Fruit fly (Drosophila melanogaster) whole organism, embryonic: ENCODE data around the gene Sry-alpha.

Experiments used
- Ada2b ChIP-seq: fragments of 200-800 bp; sonication (Bioruptor generic); IDR thresholded peaks from 2 replicates; pipeline ENCODE4 v1.3.6; 2022; ENCODE audit warnings: missing biosample characterization, missing genetic modification characterization
- BEAF-32 ChIP-seq: fragments of 200-800 bp; sonication (Bioruptor generic); optimal IDR thresholded peaks from 3 replicates; lab custom pipeline; 2017; ENCODE audit warnings: missing biosample characterization, missing genetic modification characterization, mild to moderate bottlenecking, moderate library complexity, missing genetic modification reagents
- Blimp-1 ChIP-seq: fragments of 200-800 bp; sonication (Bioruptor generic); optimal IDR thresholded peaks from 3 replicates; lab custom pipeline; 2018; ENCODE audit warnings: missing biosample characterization, missing genetic modification characterization, mild to moderate bottlenecking, moderate library complexity, missing genetic modification reagents
- CG12942 ChIP-seq: fragments of 200-800 bp; sonication (Bioruptor generic); optimal IDR thresholded peaks from 3 replicates; lab custom pipeline; 2016; ENCODE audit warnings: missing biosample characterization, missing genetic modification characterization
- CG14860 ChIP-seq: fragments of 200-800 bp; sonication (Bioruptor generic); IDR thresholded peaks from 3 replicates; pipeline ENCODE4 v1.3.6; 2022; ENCODE audit warnings: missing biosample characterization, missing genetic modification characterization; ENCODE audit not compliant: partially characterized antibody
- CG15269 ChIP-seq: fragments of 200-800 bp; sonication (Bioruptor generic); optimal IDR thresholded peaks from 2 replicates; lab custom pipeline; 2018; ENCODE audit warnings: missing biosample characterization, mild to moderate bottlenecking, missing genetic modification characterization, moderate library complexity
- CG15696 ChIP-seq: fragments of 200-800 bp; sonication (Bioruptor generic); optimal IDR thresholded peaks from 2 replicates; lab custom pipeline; 2019; ENCODE audit warnings: missing biosample characterization, mild to moderate bottlenecking, missing genetic modification characterization, moderate library complexity
- CG17802 ChIP-seq: fragments of 200-800 bp; sonication (Bioruptor generic); optimal IDR thresholded peaks from 2 replicates; lab custom pipeline; 2018; ENCODE audit warnings: missing biosample characterization, mild to moderate bottlenecking, missing genetic modification characterization, moderate library complexity
- CG31388 ChIP-seq: fragments of 200-800 bp; sonication (Bioruptor generic); optimal IDR thresholded peaks from 2 replicates; lab custom pipeline; 2016; ENCODE audit warnings: missing biosample characterization, missing genetic modification characterization
- CG32767 ChIP-seq: fragments of 200-800 bp; sonication (Bioruptor generic); IDR thresholded peaks from 2 replicates; pipeline ENCODE4 v1.3.6; 2022; ENCODE audit warnings: missing biosample characterization, missing genetic modification characterization
- CG4328 ChIP-seq: fragments of 200-800 bp; sonication (Bioruptor generic); optimal IDR thresholded peaks from 3 replicates; lab custom pipeline; 2017; ENCODE audit warnings: missing biosample characterization, missing genetic modification reagents, missing genetic modification characterization
- CG4617 ChIP-seq: fragments of 200-800 bp; sonication (Bioruptor generic); optimal IDR thresholded peaks from 3 replicates; lab custom pipeline; 2016; ENCODE audit warnings: missing biosample characterization, missing genetic modification characterization, borderline replicate concordance
- CG6272 ChIP-seq: fragments of 200-800 bp; sonication (Bioruptor generic); IDR thresholded peaks from 2 replicates; pipeline ENCODE4 v1.3.6; 2022; ENCODE audit warnings: missing biosample characterization, missing genetic modification characterization
- CG6765 ChIP-seq: fragments of 200-800 bp; sonication (Bioruptor generic); optimal IDR thresholded peaks from 3 replicates; lab custom pipeline; 2017; ENCODE audit warnings: missing biosample characterization, mild to moderate bottlenecking, missing genetic modification characterization
- CG7786 ChIP-seq: fragments of 200-800 bp; sonication (Bioruptor generic); optimal IDR thresholded peaks from 2 replicates; lab custom pipeline; 2016; ENCODE audit warnings: missing biosample characterization, missing genetic modification characterization
- CG8388 ChIP-seq: fragments of 200-800 bp; sonication (Bioruptor generic); optimal IDR thresholded peaks from 2 replicates; lab custom pipeline; 2019; ENCODE audit warnings: missing biosample characterization, mild to moderate bottlenecking, missing genetic modification characterization, moderate library complexity
- CG8478 ChIP-seq: fragments of >200 bp; optimal IDR thresholded peaks from 2 replicates; lab custom pipeline; 2018
- CG9437 ChIP-seq: fragments of 200-800 bp; sonication (Bioruptor generic); optimal IDR thresholded peaks from 2 replicates; lab custom pipeline; 2018; ENCODE audit warnings: missing biosample characterization, mild to moderate bottlenecking, missing genetic modification characterization
- Chrac-16 ChIP-seq: fragments of 200-800 bp; sonication (Bioruptor generic); optimal IDR thresholded peaks from 3 replicates; lab custom pipeline; 2016; ENCODE audit warnings: missing biosample characterization, missing genetic modification characterization
- Dbx ChIP-seq: fragments of 200-800 bp; sonication (Bioruptor generic); IDR thresholded peaks from 3 replicates; pipeline ENCODE4 v1.3.6; 2022; ENCODE audit warnings: missing biosample characterization, missing genetic modification characterization
- Dref ChIP-seq: fragments of 200-800 bp; sonication (Bioruptor generic); IDR thresholded peaks from 2 replicates; pipeline ENCODE4 v1.3.6; 2022; ENCODE audit warnings: missing biosample characterization, missing genetic modification characterization
- Eip74EF ChIP-seq, 2 experiments: fragments of 200-800 bp in 1 of 2; fragments of >200 bp in 1 of 2; sonication (Bioruptor generic) in 1 of 2; optimal IDR thresholded peaks; 2 replicates each; lab custom pipeline; 2017 to 2019; ENCODE audit warnings: missing biosample characterization in 2 of 2, missing genetic modification characterization in 2 of 2, mild to moderate bottlenecking in 1 of 2, moderate library complexity in 1 of 2
- Ets65A ChIP-seq: fragments of 200-800 bp; sonication (Bioruptor generic); peaks from one replicate; lab custom pipeline; 2016; ENCODE audit warnings: missing biosample characterization, missing genetic modification characterization
- Fer3 ChIP-seq: fragments of 200-800 bp; sonication (Bioruptor generic); optimal IDR thresholded peaks from 2 replicates; lab custom pipeline; 2018; ENCODE audit warnings: missing biosample characterization, mild to moderate bottlenecking, missing genetic modification characterization, moderate library complexity
- HLH54F ChIP-seq: fragments of 200-800 bp; sonication (Bioruptor generic); optimal IDR thresholded peaks from 3 replicates; lab custom pipeline; 2016; ENCODE audit warnings: missing biosample characterization, missing genetic modification characterization
- HmgZ ChIP-seq: fragments of 200-800 bp; sonication (Bioruptor generic); optimal IDR thresholded peaks from 2 replicates; lab custom pipeline; 2018; ENCODE audit warnings: missing biosample characterization, mild to moderate bottlenecking, missing genetic modification characterization
- Hmr ChIP-seq: fragments of 200-800 bp; sonication (Bioruptor generic); optimal IDR thresholded peaks from 3 replicates; lab custom pipeline; 2017; ENCODE audit warnings: mild to moderate bottlenecking, missing biosample characterization, missing genetic modification reagents, missing genetic modification characterization
- Jarid2 ChIP-seq: fragments of 200-800 bp; sonication (Bioruptor generic); optimal IDR thresholded peaks from 3 replicates; lab custom pipeline; 2017; ENCODE audit warnings: mild to moderate bottlenecking, missing biosample characterization, missing genetic modification reagents, missing genetic modification characterization
- NK7.1 ChIP-seq: fragments of 200-800 bp; sonication (Bioruptor generic); optimal IDR thresholded peaks from 3 replicates; lab custom pipeline; 2016; ENCODE audit warnings: missing biosample characterization, missing genetic modification characterization
- Neu2 ChIP-seq: fragments of 200-800 bp; sonication (Bioruptor generic); optimal IDR thresholded peaks from 3 replicates; lab custom pipeline; 2016; ENCODE audit warnings: missing biosample characterization, missing genetic modification characterization, borderline replicate concordance
- Xrp1 ChIP-seq: fragments of 200-800 bp; sonication (Bioruptor generic); IDR thresholded peaks from 2 replicates; pipeline ENCODE4 v1.3.6; 2022; ENCODE audit warnings: missing biosample characterization, missing genetic modification characterization
- al ChIP-seq: fragments of 200-800 bp; sonication (Bioruptor generic); IDR thresholded peaks from 2 replicates; pipeline ENCODE4 v1.3.6; 2022; ENCODE audit warnings: missing biosample characterization, missing genetic modification characterization
- ara ChIP-seq: fragments of 200-800 bp; sonication (Bioruptor generic); IDR thresholded peaks from 2 replicates; pipeline ENCODE4 v1.3.6; 2022; ENCODE audit warnings: missing biosample characterization, missing genetic modification characterization
- ase ChIP-seq: fragments of 200-800 bp; sonication (Bioruptor generic); IDR thresholded peaks from 3 replicates; pipeline ENCODE4 v1.3.6; 2022; ENCODE audit warnings: missing biosample characterization, missing genetic modification characterization
- cas ChIP-seq: fragments of 200-800 bp; sonication (Bioruptor generic); IDR thresholded peaks from 2 replicates; pipeline ENCODE4 v1.3.6; 2022; ENCODE audit warnings: missing biosample characterization, missing genetic modification characterization
- chinmo ChIP-seq: fragments of 200-800 bp; sonication (Bioruptor generic); IDR thresholded peaks from 4 replicates; pipeline ENCODE4 v1.3.6; 2022; ENCODE audit warnings: missing biosample characterization, missing genetic modification characterization; ENCODE audit not compliant: partially characterized antibody
- crc ChIP-seq: fragments of 200-800 bp; sonication (Bioruptor generic); optimal IDR thresholded peaks from 2 replicates; lab custom pipeline; 2016; ENCODE audit warnings: missing biosample characterization, missing genetic modification characterization
- fd64A ChIP-seq: fragments of 200-800 bp; sonication (Bioruptor generic); optimal IDR thresholded peaks from 3 replicates; lab custom pipeline; 2018; ENCODE audit warnings: missing biosample characterization, mild to moderate bottlenecking, missing genetic modification characterization
- her ChIP-seq: fragments of 200-800 bp; sonication (Bioruptor generic); optimal IDR thresholded peaks from 2 replicates; lab custom pipeline; 2016; ENCODE audit warnings: missing biosample characterization, missing genetic modification characterization
- ind ChIP-seq: fragments of 200-800 bp; sonication (Bioruptor generic); optimal IDR thresholded peaks from 3 replicates; lab custom pipeline; 2016; ENCODE audit warnings: missing biosample characterization, missing genetic modification characterization
- kah ChIP-seq: fragments of 200-800 bp; sonication (Bioruptor generic); optimal IDR thresholded peaks from 2 replicates; lab custom pipeline; 2018; ENCODE audit warnings: missing biosample characterization, mild to moderate bottlenecking, missing genetic modification characterization
- luna ChIP-seq: fragments of 200-800 bp; sonication (Bioruptor generic); optimal IDR thresholded peaks from 2 replicates; lab custom pipeline; 2016; ENCODE audit warnings: missing biosample characterization, missing genetic modification characterization
- phol ChIP-seq: fragments of 200-800 bp; sonication (Bioruptor generic); optimal IDR thresholded peaks from 3 replicates; lab custom pipeline; 2018; ENCODE audit warnings: missing biosample characterization, mild to moderate bottlenecking, missing genetic modification characterization, moderate library complexity
- row ChIP-seq: fragments of 200-800 bp; sonication (Bioruptor generic); IDR thresholded peaks from 3 replicates; pipeline ENCODE4 v1.3.6; 2022; ENCODE audit warnings: missing biosample characterization, missing genetic modification characterization
- sens ChIP-seq: fragments of 200-800 bp; sonication (Bioruptor generic); peaks from one replicate; lab custom pipeline; 2016; ENCODE audit warnings: missing biosample characterization, missing genetic modification characterization
- stwl ChIP-seq: fragments of 200-800 bp; sonication (Bioruptor generic); optimal IDR thresholded peaks from 3 replicates; lab custom pipeline; 2018; ENCODE audit warnings: missing biosample characterization, mild to moderate bottlenecking, missing genetic modification characterization, moderate library complexity
- tna ChIP-seq: fragments of 200-800 bp; sonication (Bioruptor generic); IDR thresholded peaks from 2 replicates; pipeline ENCODE4 v1.3.6; 2022; ENCODE audit warnings: missing biosample characterization, missing genetic modification characterization; ENCODE audit not compliant: partially characterized antibody
- unpg ChIP-seq: fragments of 200-800 bp; sonication (Bioruptor generic); optimal IDR thresholded peaks from 3 replicates; lab custom pipeline; 2018; ENCODE audit warnings: missing biosample characterization, mild to moderate bottlenecking, missing genetic modification characterization, moderate library complexity
- vnd ChIP-seq: fragments of 200-800 bp; sonication (Bioruptor generic); IDR thresholded peaks from 3 replicates; pipeline ENCODE4 v1.3.6; 2022; ENCODE audit warnings: missing biosample characterization, missing genetic modification characterization; ENCODE audit not compliant: partially characterized antibody
- wdn ChIP-seq: fragments of 200-800 bp; sonication (Bioruptor generic); IDR thresholded peaks from 2 replicates; pipeline ENCODE4 v1.3.6; 2022; ENCODE audit warnings: missing biosample characterization, missing genetic modification characterization
- zfh1 ChIP-seq: fragments of 200-800 bp; sonication (Bioruptor generic); IDR thresholded peaks from 3 replicates; pipeline ENCODE4 v1.3.6; 2022; ENCODE audit warnings: missing biosample characterization, missing genetic modification characterization

Sry-alpha gene

dm6 chr3R:30014977-30015514, 24.5 kb upstream of the Sry-alpha start, which contains the start of gene CG7920 (continued):
- TF ChIP-seq HLH54F (GFP tag; lab: Kevin White, UChicago) = peak; percentile 9
- TF ChIP-seq NK7.1 (GFP tag; lab: Kevin White, UChicago) = no peak
- TF ChIP-seq BEAF-32 = peak; percentile 87
- TF ChIP-seq CG31388 (GFP tag; lab: Kevin White, UChicago) = no peak
- TF ChIP-seq phol (tag; lab: Kevin White, UChicago) = peak; percentile 56
- TF ChIP-seq HmgZ (tag; lab: Kevin White, UChicago) = peak; percentile 68
- no peak for TF ChIP-seq CG15696
- no peak for TF ChIP-seq row
- TF ChIP-seq Dref (GFP tag; lab: Robert Waterston, UW) = peak; percentile 91
- peak; percentile 8 for TF ChIP-seq unpg (GFP tag; lab: Kevin White, UChicago)
- TF ChIP-seq Neu2 (GFP tag; lab: Kevin White, UChicago) = no peak
- peak; percentile 83 for TF ChIP-seq Jarid2
- TF ChIP-seq CG8388 (GFP tag; lab: Kevin White, UChicago) = no peak
- TF ChIP-seq cas (GFP tag; lab: Robert Waterston, UW) = no peak
- TF ChIP-seq Eip74EF (GFP tag; optimal IDR thresholded peaks at IDR 0.05; lab: Kevin White, UChicago) = no peak
- TF ChIP-seq CG6272 (GFP tag; lab: Robert Waterston, UW) = no peak
- no peak for TF ChIP-seq CG17802 (tag; lab: Kevin White, UChicago)
- TF ChIP-seq CG14860 (GFP tag; lab: Robert Waterston, UW) = peak; percentile 53; the same call in 2 of the 3 replicates
- TF ChIP-seq CG32767 (GFP tag; lab: Robert Waterston, UW) = no peak
- no peak for TF ChIP-seq sens
- peak; percentile 8 for TF ChIP-seq her (GFP tag; lab: Kevin White, UChicago)
- no peak for TF ChIP-seq CG8478 (lab: Kevin White, UChicago)
- TF ChIP-seq CG6765 (GFP tag; lab: Kevin White, UChicago) = peak; percentile 72
- no peak for TF ChIP-seq zfh1
- TF ChIP-seq wdn (GFP tag; lab: Robert Waterston, UW) = no peak
- peak; percentile 69 for TF ChIP-seq Hmr (GFP tag; lab: Kevin White, UChicago)
- TF ChIP-seq CG9437 (GFP tag; lab: Kevin White, UChicago) = no peak
- TF ChIP-seq al (GFP tag; lab: Robert Waterston, UW) = no peak
- peak; percentile 10 for TF ChIP-seq CG15269 (tag; lab: Kevin White, UChicago)
- no peak for TF ChIP-seq Dbx (GFP tag; lab: Robert Waterston, UW)
- no peak for TF ChIP-seq CG4617 (GFP tag; lab: Kevin White, UChicago)
- no peak for TF ChIP-seq ind
- no peak for TF ChIP-seq ara (GFP tag; lab: Robert Waterston, UW)
- TF ChIP-seq luna (GFP tag; lab: Kevin White, UChicago) = no peak
- TF ChIP-seq Fer3 (tag; lab: Kevin White, UChicago) = no peak
- TF ChIP-seq crc (GFP tag; lab: Kevin White, UChicago) = no peak
- TF ChIP-seq Xrp1 = no peak
- peak; percentile 18 for TF ChIP-seq CG12942 (GFP tag; lab: Kevin White, UChicago)
- TF ChIP-seq Ets65A (GFP tag; lab: Kevin White, UChicago) = no peak
- TF ChIP-seq kah (GFP tag; lab: Kevin White, UChicago) = no peak
- no peak for TF ChIP-seq CG7786 (GFP tag; lab: Kevin White, UChicago)
- no peak; the same call in 1 of the 2 replicates for TF ChIP-seq tna
- no peak for TF ChIP-seq ase
- no peak for TF ChIP-seq CG4328 (GFP tag; lab: Kevin White, UChicago)
- no peak for TF ChIP-seq fd64A (GFP tag; lab: Kevin White, UChicago)
- TF ChIP-seq Blimp-1 = no peak
- no peak for TF ChIP-seq Ada2b (GFP tag; lab: Robert Waterston, UW)
- peak; percentile 44 for TF ChIP-seq stwl (tag; lab: Kevin White, UChicago)
- peak; percentile 75 for TF ChIP-seq vnd
- TF ChIP-seq chinmo (GFP tag; lab: Robert Waterston, UW) = peak; percentile 76; the same call in 2 of the 4 replicates
- TF ChIP-seq Chrac-16 = no peak
